Fruit fly (Drosophila melanogaster) whole organism, embryonic: ENCODE data around the gene Notum.

Experiments
- Abd-B ChIP-seq: fragments of 200-800 bp; sonication (Bioruptor generic); optimal IDR thresholded peaks from 2 replicates; lab custom pipeline; 2018; ENCODE audit warnings: missing biosample characterization, mild to moderate bottlenecking, missing genetic modification characterization, moderate library complexity
- Ada2b ChIP-seq: fragments of 200-800 bp; sonication (Bioruptor generic); IDR thresholded peaks from 2 replicates; pipeline ENCODE4 v1.3.6; 2022; ENCODE audit warnings: missing biosample characterization, missing genetic modification characterization
- CG11723 ChIP-seq: fragments of 200-800 bp; sonication (Bioruptor generic); optimal IDR thresholded peaks from 2 replicates; lab custom pipeline; 2017; ENCODE audit warnings: missing biosample characterization, mild to moderate bottlenecking, missing genetic modification characterization
- CG12155 ChIP-seq: fragments of 200-800 bp; sonication (Bioruptor generic); optimal IDR thresholded peaks from 3 replicates; lab custom pipeline; 2016; ENCODE audit warnings: missing biosample characterization, missing genetic modification characterization
- CG13296 ChIP-seq: fragments of 200-800 bp; sonication (Bioruptor generic); optimal IDR thresholded peaks from 3 replicates; lab custom pipeline; 2018; ENCODE audit warnings: missing biosample characterization, mild to moderate bottlenecking, missing genetic modification characterization
- CG13424 ChIP-seq: fragments of 200-800 bp; sonication (Bioruptor generic); optimal IDR thresholded peaks from 2 replicates; lab custom pipeline; 2019; ENCODE audit warnings: missing biosample characterization, mild to moderate bottlenecking, missing genetic modification characterization, moderate library complexity
- CG1602 ChIP-seq: fragments of 200-800 bp; sonication (Bioruptor generic); optimal IDR thresholded peaks from 3 replicates; lab custom pipeline; 2016; ENCODE audit warnings: missing biosample characterization, missing genetic modification characterization
- CG1647 ChIP-seq: fragments of 200-800 bp; sonication (Bioruptor generic); optimal IDR thresholded peaks from 3 replicates; lab custom pipeline; 2016; ENCODE audit warnings: missing biosample characterization, missing genetic modification characterization
- CG16813 ChIP-seq: fragments of 200-800 bp; sonication (Bioruptor generic); IDR thresholded peaks from 3 replicates; pipeline ENCODE4 v1.3.6; 2022; ENCODE audit warnings: missing biosample characterization, missing genetic modification characterization; ENCODE audit not compliant: partially characterized antibody
- CG17328 ChIP-seq: fragments of 200-800 bp; sonication (Bioruptor generic); IDR thresholded peaks from 2 replicates; pipeline ENCODE4 v1.3.6; 2022; ENCODE audit warnings: missing biosample characterization, missing genetic modification characterization
- CG17361 ChIP-seq: fragments of 200-800 bp; sonication (Bioruptor generic); IDR thresholded peaks from 3 replicates; pipeline ENCODE4 v1.3.6; 2022; ENCODE audit warnings: missing biosample characterization, missing genetic modification characterization
- CG2199 ChIP-seq: fragments of 200-800 bp; sonication (Bioruptor generic); IDR thresholded peaks from 3 replicates; pipeline ENCODE4 v1.3.6; 2022; ENCODE audit warnings: missing biosample characterization, missing genetic modification characterization
- CG2875 ChIP-seq: fragments of 200-800 bp; sonication (Bioruptor generic); optimal IDR thresholded peaks from 2 replicates; lab custom pipeline; 2017; ENCODE audit warnings: missing biosample characterization, mild to moderate bottlenecking, missing genetic modification characterization, missing genetic modification reagents
- CG30020 ChIP-seq: fragments of 200-800 bp; optimal IDR thresholded peaks from 2 replicates; lab custom pipeline; 2019; ENCODE audit warnings: missing biosample characterization, mild to moderate bottlenecking, missing genetic modification characterization, moderate library complexity
- CG31365 ChIP-seq: fragments of 200-800 bp; sonication (Bioruptor generic); optimal IDR thresholded peaks from 2 replicates; lab custom pipeline; 2018; ENCODE audit warnings: missing biosample characterization, mild to moderate bottlenecking, missing genetic modification characterization
- CG33557 ChIP-seq: fragments of 200-800 bp; sonication (Bioruptor generic); optimal IDR thresholded peaks from 2 replicates; lab custom pipeline; 2019; ENCODE audit warnings: missing biosample characterization, mild to moderate bottlenecking, missing genetic modification characterization, moderate library complexity
- CG42726 ChIP-seq: fragments of 200-800 bp; sonication (Bioruptor generic); IDR thresholded peaks from 2 replicates; pipeline ENCODE4 v1.3.6; 2022; ENCODE audit warnings: missing biosample characterization, missing genetic modification characterization; ENCODE audit not compliant: partially characterized antibody
- CG4282 ChIP-seq: fragments of 200-800 bp; sonication (Bioruptor generic); optimal IDR thresholded peaks from 2 replicates; lab custom pipeline; 2016; ENCODE audit warnings: missing biosample characterization, missing genetic modification characterization
- CG4617 ChIP-seq: fragments of 200-800 bp; sonication (Bioruptor generic); optimal IDR thresholded peaks from 3 replicates; lab custom pipeline; 2016; ENCODE audit warnings: missing biosample characterization, missing genetic modification characterization, borderline replicate concordance
- CG5180 ChIP-seq: fragments of 200-800 bp; sonication (Bioruptor generic); optimal IDR thresholded peaks from 3 replicates; lab custom pipeline; 2017; ENCODE audit warnings: missing biosample characterization, missing genetic modification characterization, mild to moderate bottlenecking, moderate library complexity, missing genetic modification reagents
- CG7357 ChIP-seq: fragments of 200-800 bp; sonication (Bioruptor generic); IDR thresholded peaks from 3 replicates; pipeline ENCODE4 v1.3.6; 2022; ENCODE audit warnings: missing biosample characterization, missing genetic modification characterization
- CG7745 ChIP-seq: fragments of 200-800 bp; sonication (Bioruptor generic); optimal IDR thresholded peaks from 2 replicates; lab custom pipeline; 2018; ENCODE audit warnings: missing biosample characterization, mild to moderate bottlenecking, missing genetic modification characterization, moderate library complexity
- CG9609 ChIP-seq: fragments of 200-800 bp; sonication (Bioruptor generic); optimal IDR thresholded peaks from 3 replicates; lab custom pipeline; 2016; ENCODE audit warnings: missing biosample characterization, missing genetic modification characterization
- CG9817 ChIP-seq: fragments of 200-800 bp; sonication (Bioruptor generic); optimal IDR thresholded peaks from 2 replicates; lab custom pipeline; 2018; ENCODE audit warnings: missing biosample characterization, mild to moderate bottlenecking, missing genetic modification characterization, moderate library complexity
- Dek ChIP-seq: fragments of 200-800 bp; sonication (Bioruptor generic); optimal IDR thresholded peaks from 3 replicates; lab custom pipeline; 2019; ENCODE audit warnings: missing biosample characterization, mild to moderate bottlenecking, missing genetic modification characterization, moderate library complexity
- Dfd ChIP-seq, 2 experiments: fragments of >200 bp; optimal IDR thresholded peaks; 2 replicates each; lab custom pipeline; 2017; ENCODE audit warnings: missing biosample characterization in 2 of 2, missing genetic modification characterization in 2 of 2
- Drgx ChIP-seq: fragments of 200-800 bp; sonication (Bioruptor generic); IDR thresholded peaks from 2 replicates; pipeline ENCODE4 v1.3.6; 2022; ENCODE audit warnings: missing biosample characterization, missing genetic modification characterization
- Hand ChIP-seq: fragments of 200-800 bp; sonication (Bioruptor generic); optimal IDR thresholded peaks from 2 replicates; lab custom pipeline; 2017; ENCODE audit warnings: mild to moderate bottlenecking, missing biosample characterization, missing genetic modification reagents, missing genetic modification characterization
- Hr78 ChIP-seq, 2 experiments: fragments of 200-800 bp in 1 of 2; fragments of >200 bp in 1 of 2; sonication (Bioruptor generic) in 1 of 2; optimal IDR thresholded peaks; 2 replicates each; lab custom pipeline; 2017 to 2019; ENCODE audit warnings: missing biosample characterization in 2 of 2, missing genetic modification characterization in 2 of 2, mild to moderate bottlenecking in 1 of 2, moderate library complexity in 1 of 2
- Mes4 ChIP-seq: fragments of 200-800 bp; sonication (Bioruptor generic); optimal IDR thresholded peaks from 2 replicates; lab custom pipeline; 2016; ENCODE audit warnings: missing biosample characterization, missing genetic modification characterization
- Myb ChIP-seq: fragments of 200-800 bp; sonication (Bioruptor generic); optimal IDR thresholded peaks from 2 replicates; lab custom pipeline; 2016; ENCODE audit warnings: missing biosample characterization, missing genetic modification characterization
- Nf-YC ChIP-seq: fragments of 200-800 bp; optimal IDR thresholded peaks from 3 replicates; lab custom pipeline; 2019; ENCODE audit warnings: missing biosample characterization, mild to moderate bottlenecking, missing genetic modification characterization, moderate library complexity
- Opbp ChIP-seq: fragments of 200-800 bp; sonication (Bioruptor generic); IDR thresholded peaks from 3 replicates; pipeline ENCODE4 v1.3.6; 2022; ENCODE audit warnings: missing biosample characterization, missing genetic modification characterization; ENCODE audit not compliant: partially characterized antibody
- Ssrp ChIP-seq: fragments of 200-800 bp; sonication (Bioruptor generic); optimal IDR thresholded peaks from 2 replicates; lab custom pipeline; 2018; ENCODE audit warnings: missing biosample characterization, mild to moderate bottlenecking, missing genetic modification characterization, moderate library complexity
- Usf ChIP-seq: fragments of 200-800 bp; sonication (Bioruptor generic); optimal IDR thresholded peaks from 2 replicates; lab custom pipeline; 2017; ENCODE audit warnings: missing genotype, missing biosample characterization, missing genetic modification characterization
- Vsx1 ChIP-seq: fragments of 200-800 bp; sonication (Bioruptor generic); optimal IDR thresholded peaks from 2 replicates; lab custom pipeline; 2017; ENCODE audit warnings: missing biosample characterization, mild to moderate bottlenecking, missing genetic modification characterization, missing genetic modification reagents
- br ChIP-seq: fragments of >200 bp; optimal IDR thresholded peaks from 2 replicates; lab custom pipeline; 2017
- chm ChIP-seq: fragments of 200-800 bp; sonication (Bioruptor generic); IDR thresholded peaks from 2 replicates; pipeline ENCODE4 v1.3.6; 2022; ENCODE audit warnings: missing biosample characterization, missing genetic modification characterization
- emc ChIP-seq: fragments of 200-800 bp; sonication (Bioruptor generic); optimal IDR thresholded peaks from 2 replicates; lab custom pipeline; 2016; ENCODE audit warnings: missing biosample characterization, missing genetic modification characterization
- gcm ChIP-seq: fragments of 200-800 bp; sonication (Bioruptor generic); optimal IDR thresholded peaks from 2 replicates; lab custom pipeline; 2019; ENCODE audit warnings: missing biosample characterization, mild to moderate bottlenecking, missing genetic modification characterization, moderate library complexity
- gcm2 ChIP-seq: fragments of 200-800 bp; sonication (Bioruptor generic); optimal IDR thresholded peaks from 2 replicates; lab custom pipeline; 2016; ENCODE audit warnings: missing biosample characterization, missing genetic modification characterization
- nmo ChIP-seq: fragments of 200-800 bp; sonication (Bioruptor generic); optimal IDR thresholded peaks from 2 replicates; lab custom pipeline; 2018; ENCODE audit warnings: missing biosample characterization, mild to moderate bottlenecking, missing genetic modification characterization, moderate library complexity
- org-1 ChIP-seq: fragments of 200-800 bp; sonication (Bioruptor generic); optimal IDR thresholded peaks from 2 replicates; lab custom pipeline; 2017; ENCODE audit warnings: missing biosample characterization, missing genetic modification characterization
- salm ChIP-seq: fragments of 200-800 bp; sonication (Bioruptor generic); optimal IDR thresholded peaks from 2 replicates; lab custom pipeline; 2018; ENCODE audit warnings: missing biosample characterization, mild to moderate bottlenecking, missing genetic modification characterization
- scrt ChIP-seq: fragments of 200-800 bp; sonication (Bioruptor generic); optimal IDR thresholded peaks from 2 replicates; lab custom pipeline; 2018; ENCODE audit warnings: missing biosample characterization, mild to moderate bottlenecking, missing genetic modification characterization, moderate library complexity
- tio ChIP-seq: fragments of 200-800 bp; sonication (Bioruptor generic); optimal IDR thresholded peaks from 2 replicates; lab custom pipeline; 2017; ENCODE audit warnings: missing biosample characterization, missing genetic modification characterization, inconsistent platforms
- trem ChIP-seq: fragments of 200-800 bp; optimal IDR thresholded peaks from 3 replicates; lab custom pipeline; 2019; ENCODE audit warnings: missing biosample characterization, mild to moderate bottlenecking, missing genetic modification characterization, moderate library complexity
- trh ChIP-seq: fragments of 200-800 bp; sonication (Bioruptor generic); optimal IDR thresholded peaks from 2 replicates; lab custom pipeline; 2016; ENCODE audit warnings: missing biosample characterization, missing genetic modification characterization
- z ChIP-seq: fragments of 200-800 bp; sonication (Bioruptor generic); IDR thresholded peaks from 3 replicates; pipeline ENCODE4 v1.3.6; 2022; ENCODE audit warnings: missing biosample characterization, missing genetic modification characterization

Gene Notum

dm6 chr3L:16046387-16047066 lies 23.2 kb downstream of the Notum start (continued):
- TF ChIP-seq CG16813 (GFP tag; lab: Robert Waterston, UW) (no peak), CG7745 (tag; lab: Kevin White, UChicago) (peak; percentile 37), gcm (GFP tag; lab: Kevin White, UChicago) (no peak), Abd-B (GFP tag; lab: Kevin White, UChicago) (no peak), tio (GFP tag; lab: Kevin White, UChicago) (no peak), Ssrp (tag; lab: Kevin White, UChicago) (no peak), Nf-YC (tag; lab: Kevin White, UChicago) (peak; percentile 4), CG31365 (peak; percentile 36), CG12155 (peak; percentile 91), CG42726 (GFP tag; lab: Robert Waterston, UW) (peak; percentile 26; the same call in 1 of the 2 replicates), CG30020 (tag; lab: Kevin White, UChicago) (no peak), CG5180 (GFP tag; lab: Kevin White, UChicago) (no peak), CG1602 (no peak), Vsx1 (GFP tag; lab: Kevin White, UChicago) (no peak), nmo (GFP tag; lab: Kevin White, UChicago) (peak; percentile 4), CG2199 (GFP tag; lab: Robert Waterston, UW) (peak; percentile 89), CG33557 (GFP tag; lab: Kevin White, UChicago) (no peak), z (GFP tag; lab: Robert Waterston, UW) (peak; percentile 61; the same call in 2 of the 3 replicates), Mes4 (GFP tag; lab: Kevin White, UChicago) (peak; percentile 44), CG9817 (tag; lab: Kevin White, UChicago) (no peak), Ada2b (no peak), Dek (peak; percentile 14), CG4617 (no peak), trh (GFP tag; lab: Kevin White, UChicago) (no peak), CG9609 (GFP tag; lab: Kevin White, UChicago) (no peak), Drgx (GFP tag; lab: Robert Waterston, UW) (peak; percentile 62), CG13424 (tag; lab: Kevin White, UChicago) (no peak), chm (GFP tag; lab: Robert Waterston, UW) (peak; percentile 92), br (lab: Kevin White, UChicago) (no peak), CG11723 (GFP tag; lab: Kevin White, UChicago) (no peak), org-1 (no peak), Hand (GFP tag; lab: Kevin White, UChicago) (peak; percentile 53), emc (no peak), Dfd (GFP tag; optimal IDR thresholded peaks at IDR 0.05; lab: Kevin White, UChicago) (no peak), CG17361 (GFP tag; lab: Robert Waterston, UW) (peak; percentile 0; the same call in 1 of the 3 replicates), CG4282 (no peak), CG13296 (GFP tag; lab: Kevin White, UChicago) (peak; percentile 23), CG7357 (no peak), CG1647 (GFP tag; lab: Kevin White, UChicago) (no peak), CG2875 (GFP tag; lab: Kevin White, UChicago) (peak; percentile 5), CG17328 (peak; percentile 49; the same call in 1 of the 2 replicates), scrt (GFP tag; lab: Kevin White, UChicago) (peak; percentile 8), Usf (GFP tag; lab: Kevin White, UChicago) (no peak), trem (tag; lab: Kevin White, UChicago) (no peak), gcm2 (GFP tag; lab: Kevin White, UChicago) (no peak), salm (tag; lab: Kevin White, UChicago) (no peak), Myb (GFP tag; lab: Kevin White, UChicago) (no peak), Opbp (GFP tag; lab: Robert Waterston, UW) (no peak), Hr78 (GFP tag; optimal IDR thresholded peaks at IDR 0.05; lab: Kevin White, UChicago) (no peak)
